Worm (Caenorhabditis elegans) whole organism, L2 larva: ENCODE data around the gene F02D8.9.
A peak's percentile ranks its signal among the peaks of the same experiment; 100 is the strongest.

Experiments
- C34F6.9 ChIP-seq: fragments of 150-350 bp; optimal IDR thresholded peaks from 2 replicates; lab custom pipeline; 2014; ENCODE audit warnings: missing biosample characterization, missing genetic modification characterization
- F13H6.1 ChIP-seq: sonication (generic microtip); optimal IDR thresholded peaks from 2 replicates; lab custom pipeline; 2016; ENCODE audit warnings: missing genetic modification characterization, missing compliant biosample characterization
- R02D3.7 ChIP-seq: fragments of 150-350 bp; optimal IDR thresholded peaks from 2 replicates; lab custom pipeline; 2014; ENCODE audit warnings: missing biosample characterization, missing genetic modification characterization
- Y55F3AM.14 ChIP-seq: fragments of 200-800 bp; sonication (Bioruptor generic); optimal IDR thresholded peaks from 2 replicates; lab custom pipeline; 2018; ENCODE audit warnings: mild to moderate bottlenecking, missing genetic modification characterization, missing compliant biosample characterization
- ZK546.5 ChIP-seq: sonication (generic microtip); optimal IDR thresholded peaks from 2 replicates; lab custom pipeline; 2017; ENCODE audit warnings: missing biosample characterization, missing genetic modification characterization
- alr-1 ChIP-seq: fragments of 150-350 bp; optimal IDR thresholded peaks from 2 replicates; lab custom pipeline; 2014; ENCODE audit warnings: missing biosample characterization, missing genetic modification characterization
- aly-2 ChIP-seq: fragments of 150-350 bp; optimal IDR thresholded peaks from 2 replicates; lab custom pipeline; 2014; ENCODE audit warnings: missing biosample characterization, missing genetic modification characterization
- ama-1 ChIP-seq: fragments of 150-350 bp; optimal IDR thresholded peaks from 2 replicates; lab custom pipeline; 2018; ENCODE audit warnings: inconsistent platforms
- blmp-1 ChIP-seq: sonication (generic microtip); optimal IDR thresholded peaks from 2 replicates; lab custom pipeline; 2017; ENCODE audit warnings: missing genetic modification characterization, mild to moderate bottlenecking, missing compliant biosample characterization, antibody characterized with exemption, moderate library complexity; ENCODE audit not compliant: insufficient read depth
- crh-2 ChIP-seq: sonication (generic microtip); optimal IDR thresholded peaks from 2 replicates; lab custom pipeline; 2017; ENCODE audit warnings: missing biosample characterization, missing genetic modification characterization
- egl-27 ChIP-seq: sonication (generic microtip); optimal IDR thresholded peaks from 3 replicates; lab custom pipeline; 2017; ENCODE audit warnings: missing biosample characterization, missing genetic modification reagents, missing genetic modification characterization
- fos-1 ChIP-seq: fragments of 150-350 bp; optimal IDR thresholded peaks from 2 replicates; lab custom pipeline; 2014; ENCODE audit warnings: missing biosample characterization, missing genetic modification characterization
- gmeb-1 ChIP-seq: fragments of 150-350 bp; optimal IDR thresholded peaks from 2 replicates; lab custom pipeline; 2014; ENCODE audit warnings: missing biosample characterization, missing genetic modification characterization
- lin-11 ChIP-seq: fragments of 150-350 bp; sonication (generic microtip); optimal IDR thresholded peaks from 2 replicates; lab custom pipeline; 2014; ENCODE audit warnings: missing biosample characterization, missing genetic modification characterization, inconsistent platforms, mixed read lengths
- lin-39 ChIP-seq: fragments of 150-350 bp; optimal IDR thresholded peaks from 2 replicates; lab custom pipeline; 2014; ENCODE audit warnings: missing biosample characterization, missing genetic modification reagents, missing genetic modification characterization
- lsy-2 ChIP-seq, 2 experiments: fragments of 150-350 bp in 1 of 2; sonication (generic microtip) in 1 of 2; optimal IDR thresholded peaks; 2 replicates each; lab custom pipeline; 2014 to 2017; ENCODE audit warnings: missing biosample characterization in 2 of 2, missing genetic modification characterization in 2 of 2
- mab-5 ChIP-seq: fragments of 150-350 bp; optimal IDR thresholded peaks from 2 replicates; lab custom pipeline; 2014; ENCODE audit warnings: missing biosample characterization, missing genetic modification characterization
- mbf-1 ChIP-seq: sonication (generic microtip); optimal IDR thresholded peaks from 2 replicates; lab custom pipeline; 2017; ENCODE audit warnings: missing biosample characterization, missing genetic modification characterization
- mdl-1 ChIP-seq, 2 experiments: fragments of 150-350 bp in 1 of 2; sonication (generic microtip) in 1 of 2; optimal IDR thresholded peaks; 2 replicates each; lab custom pipeline; 2017; ENCODE audit warnings: missing biosample characterization in 2 of 2, missing genetic modification characterization in 2 of 2
- nhr-10 ChIP-seq: sonication (generic microtip); optimal IDR thresholded peaks from 2 replicates; lab custom pipeline; 2017; ENCODE audit warnings: missing biosample characterization, missing genetic modification characterization
- nhr-11 ChIP-seq: fragments of 150-350 bp; optimal IDR thresholded peaks from 2 replicates; lab custom pipeline; 2014; ENCODE audit warnings: missing biosample characterization, missing genetic modification characterization
- nhr-12 ChIP-seq: fragments of 150-350 bp; optimal IDR thresholded peaks from 2 replicates; lab custom pipeline; 2014; ENCODE audit warnings: missing biosample characterization, missing genetic modification characterization
- nhr-129 ChIP-seq: fragments of 150-350 bp; optimal IDR thresholded peaks from 2 replicates; lab custom pipeline; 2014; ENCODE audit warnings: missing biosample characterization, missing genetic modification characterization
- nhr-21 ChIP-seq: fragments of 150-350 bp; optimal IDR thresholded peaks from 2 replicates; lab custom pipeline; 2014; ENCODE audit warnings: missing biosample characterization, missing genetic modification characterization
- nhr-23 ChIP-seq: fragments of 150-350 bp; optimal IDR thresholded peaks from 2 replicates; lab custom pipeline; 2014; ENCODE audit warnings: missing biosample characterization, missing genetic modification reagents, missing genetic modification characterization
- nhr-237 ChIP-seq: fragments of 150-350 bp; optimal IDR thresholded peaks from 2 replicates; lab custom pipeline; 2014; ENCODE audit warnings: missing biosample characterization, missing genetic modification characterization
- nhr-25 ChIP-seq: fragments of 150-350 bp; sonication (generic microtip); optimal IDR thresholded peaks from 3 replicates; lab custom pipeline; 2014; ENCODE audit warnings: missing biosample characterization, missing genetic modification characterization
- peb-1 ChIP-seq: fragments of 150-350 bp; optimal IDR thresholded peaks from 2 replicates; lab custom pipeline; 2014; ENCODE audit warnings: missing biosample characterization, missing genetic modification characterization
- sem-4 ChIP-seq: fragments of 150-350 bp; optimal IDR thresholded peaks from 2 replicates; lab custom pipeline; 2014; ENCODE audit warnings: missing biosample characterization, missing genetic modification reagents, missing genetic modification characterization
- skn-1 ChIP-seq: sonication (generic microtip); optimal IDR thresholded peaks from 2 replicates; lab custom pipeline; 2017; ENCODE audit warnings: missing biosample characterization, missing genetic modification characterization
- sma-3 ChIP-seq: sonication (generic microtip); optimal IDR thresholded peaks from 2 replicates; lab custom pipeline; 2016; ENCODE audit warnings: missing genetic modification reagents, missing genetic modification characterization, missing compliant biosample characterization
- sma-9 ChIP-seq, 2 experiments: fragments of 150-350 bp in 1 of 2; sonication (generic microtip) in 1 of 2; optimal IDR thresholded peaks; 2 replicates each; lab custom pipeline; 2014 to 2016; ENCODE audit warnings: missing genetic modification characterization in 2 of 2, mild to moderate bottlenecking in 1 of 2, missing biosample characterization in 1 of 2, missing compliant biosample characterization in 1 of 2, missing genetic modification reagents in 1 of 2, moderate library complexity in 1 of 2
- snpc-4 ChIP-seq: fragments of 150-350 bp; optimal IDR thresholded peaks from 2 replicates; lab custom pipeline; 2014; ENCODE audit warnings: missing biosample characterization, missing genetic modification characterization
- unc-39 ChIP-seq: fragments of 150-350 bp; optimal IDR thresholded peaks from 2 replicates; lab custom pipeline; 2014; ENCODE audit warnings: missing biosample characterization, missing genetic modification characterization
- unc-55 ChIP-seq: fragments of 150-350 bp; sonication (generic microtip); optimal IDR thresholded peaks from 3 replicates; lab custom pipeline; 2014; ENCODE audit warnings: missing biosample characterization, missing genetic modification reagents, missing genetic modification characterization
- unc-62 ChIP-seq: fragments of 150-350 bp; optimal IDR thresholded peaks from 2 replicates; lab custom pipeline; 2014; ENCODE audit warnings: missing biosample characterization, missing genetic modification reagents, missing genetic modification characterization
- zag-1 ChIP-seq: fragments of 150-350 bp; optimal IDR thresholded peaks from 2 replicates; lab custom pipeline; 2014; ENCODE audit warnings: missing biosample characterization, missing genetic modification characterization
- ztf-1 ChIP-seq: fragments of 200-800 bp; sonication (Bioruptor generic); conservative IDR thresholded peaks from 2 replicates; pipeline ENCODE4 v1.3.6; 2022; ENCODE audit warnings: missing genetic modification characterization, missing compliant biosample characterization
- ztf-11 ChIP-seq: sonication (generic microtip); optimal IDR thresholded peaks from 2 replicates; lab custom pipeline; 2017; ENCODE audit warnings: missing biosample characterization, missing genetic modification characterization
- ztf-4 ChIP-seq: fragments of 150-350 bp; optimal IDR thresholded peaks from 2 replicates; lab custom pipeline; 2014; ENCODE audit warnings: missing biosample characterization, missing genetic modification characterization

F02D8.9 gene

DNA sequence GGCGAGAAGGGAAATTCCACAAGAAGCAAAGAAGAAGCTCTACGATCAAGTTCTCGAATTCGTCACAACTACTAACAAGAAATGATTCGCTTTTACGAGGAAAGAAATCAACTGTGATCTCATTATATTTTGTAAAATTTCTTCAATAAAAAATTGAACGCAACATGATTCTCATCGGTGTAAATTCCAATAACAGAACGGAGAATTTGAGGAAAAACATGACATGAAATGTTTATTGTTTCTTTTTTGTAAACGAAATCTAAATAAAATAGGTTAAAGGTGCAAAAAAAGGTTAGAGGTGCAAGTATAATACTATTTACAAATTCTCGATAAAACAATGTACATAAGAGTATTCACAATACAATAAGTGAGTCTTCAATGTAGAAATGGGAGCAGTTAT is 35.9 kb upstream of the F02D8.9 start:
- TF ChIP-seq unc-62: no peak
- no peak for TF ChIP-seq Y55F3AM.14 (GFP tag; lab: Kevin White, UChicago)
- TF ChIP-seq crh-2: no peak
- no peak for TF ChIP-seq skn-1 (tag; lab: Kevin White, UChicago)
- no peak for TF ChIP-seq ama-1 (lab: Kevin White, UChicago)
- TF ChIP-seq nhr-237 (tag; lab: Kevin White, UChicago): no peak
- no peak for TF ChIP-seq ztf-4 (tag; lab: Kevin White, UChicago)

- no peak for TF ChIP-seq sem-4 (tag; lab: Kevin White, UChicago)
- TF ChIP-seq nhr-23 (tag; lab: Kevin White, UChicago): no peak
- no peak for TF ChIP-seq peb-1 (tag; lab: Kevin White, UChicago)
- TF ChIP-seq mdl-1 (tag; optimal IDR thresholded peaks at IDR 0.05; lab: Kevin White, UChicago): no peak
- no peak for TF ChIP-seq aly-2 (tag; lab: Kevin White, UChicago)
- TF ChIP-seq egl-27 (tag; lab: Kevin White, UChicago): no peak
- peak; percentile 12 for TF ChIP-seq nhr-129 (tag; lab: Kevin White, UChicago)
- TF ChIP-seq snpc-4 (tag; lab: Kevin White, UChicago): no peak
- no peak for TF ChIP-seq blmp-1 (tag; lab: Kevin White, UChicago)
- no peak for TF ChIP-seq ztf-1 (GFP tag; lab: Robert Waterston, UW)
- peak in 1 of 2 experiments; percentile 67 for TF ChIP-seq lsy-2 (tag; optimal IDR thresholded peaks at IDR 0.05; lab: Kevin White, UChicago)
- no peak for TF ChIP-seq alr-1 (tag; lab: Kevin White, UChicago)
- TF ChIP-seq R02D3.7 (tag; lab: Kevin White, UChicago): peak; percentile 84
- TF ChIP-seq F13H6.1 (tag; lab: Kevin White, UChicago): no peak
- TF ChIP-seq nhr-21 (tag; lab: Kevin White, UChicago): no peak
- TF ChIP-seq crh-2: peak; percentile 13
- no peak for TF ChIP-seq unc-62
- no peak for TF ChIP-seq nhr-11 (tag; lab: Kevin White, UChicago)
- TF ChIP-seq nhr-12 (tag; lab: Kevin White, UChicago): no peak
- peak; percentile 6 for TF ChIP-seq nhr-25 (tag; lab: Kevin White, UChicago)
- peak; percentile 82 for TF ChIP-seq gmeb-1
- no peak for TF ChIP-seq ZK546.5 (tag; lab: Kevin White, UChicago)
- TF ChIP-seq nhr-10: no peak
- TF ChIP-seq zag-1: no peak
- no peak for TF ChIP-seq mab-5 (tag; lab: Kevin White, UChicago)
- TF ChIP-seq sma-9 (GFP tag; optimal IDR thresholded peaks at IDR 0.05; lab: Kevin White, UChicago): peak; percentile 21
- no peak for TF ChIP-seq sma-9 (tag; optimal IDR thresholded peaks at IDR 0.05; lab: Kevin White, UChicago)
- TF ChIP-seq lin-11 (tag; lab: Kevin White, UChicago): no peak
- no peak for TF ChIP-seq ztf-11 (tag; lab: Kevin White, UChicago)
- TF ChIP-seq unc-55 (GFP tag; lab: Kevin White, UChicago): peak; percentile 69
- TF ChIP-seq, all 48 proteins: peak for 8
Observed at ce11 chrV:14990843-14991242, 35.3 kb upstream of the F02D8.9 start, which contains the start of the genes cdt-2 and T01C3.2. cdt-2 (minus strand) TSS chrV:14991126. T01C3.2 (plus strand) TSS chrV:14991168.

DNA sequence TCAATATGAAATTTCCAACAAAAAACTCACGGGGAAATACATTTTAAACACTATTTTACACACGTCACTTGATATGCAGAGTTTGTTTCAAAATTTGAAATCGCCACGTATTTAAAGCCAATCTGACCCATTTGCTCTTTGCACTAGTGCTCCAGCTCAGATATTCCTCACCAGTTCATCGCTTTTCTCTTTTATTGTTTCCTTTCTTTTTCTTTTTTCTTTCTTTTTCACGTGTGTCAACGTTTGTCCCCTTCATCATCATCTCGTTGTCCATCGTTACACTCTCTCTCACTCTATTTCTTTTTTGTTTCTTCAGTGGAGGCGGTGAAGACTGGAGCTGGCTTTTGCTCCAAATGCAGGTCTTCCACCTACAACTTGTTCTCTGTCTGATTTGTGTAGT is 29.0 kb upstream of the F02D8.9 start, which contains the start of gene F02D8.4:
Gene F02D8.4 (plus strand): TSS at position 301 of the 400 bp plus-strand sequence.
- TF ChIP-seq fos-1 (tag; lab: Kevin White, UChicago) (no peak), C34F6.9 (peak; percentile 4)

ce11 chrV:14979937-14980336 is 24.4 kb upstream of the F02D8.9 start, which contains the start of gene xbx-1:
xbx-1 (plus strand) TSS chrV:14980237.
- no peak for TF ChIP-seq sma-9 (GFP tag; optimal IDR thresholded peaks at IDR 0.05; lab: Kevin White, UChicago)
- no peak for TF ChIP-seq sma-9 (tag; optimal IDR thresholded peaks at IDR 0.05; lab: Kevin White, UChicago)
- no peak for TF ChIP-seq unc-39
- TF ChIP-seq lin-11 (tag; lab: Kevin White, UChicago): no peak
- TF ChIP-seq blmp-1 (tag; lab: Kevin White, UChicago): no peak
- TF ChIP-seq R02D3.7 (tag; lab: Kevin White, UChicago): no peak
- TF ChIP-seq nhr-12 (tag; lab: Kevin White, UChicago): no peak
- no peak for TF ChIP-seq nhr-10
- TF ChIP-seq lin-39: no peak
- TF ChIP-seq aly-2 (tag; lab: Kevin White, UChicago): no peak
- no peak for TF ChIP-seq nhr-129 (tag; lab: Kevin White, UChicago)
- TF ChIP-seq alr-1 (tag; lab: Kevin White, UChicago): no peak
- TF ChIP-seq nhr-11 (tag; lab: Kevin White, UChicago): no peak
- TF ChIP-seq mab-5 (tag; lab: Kevin White, UChicago): no peak
- no peak for TF ChIP-seq mbf-1 (tag; lab: Kevin White, UChicago)
- TF ChIP-seq sma-3 (GFP tag; lab: Kevin White, UChicago): no peak
